Fruit fly (Drosophila melanogaster): Measurements from ENCODE around the gene mei-217.

The mei-217 gene

dm6 chrX:17129733-17130466, 12.9 kb downstream of the mei-217 start (continued):
- TF ChIP-seq psq (GFP tag; optimal IDR thresholded peaks at IDR 0.05): peak; percentile 30
- no peak for TF ChIP-seq CG16779 (GFP tag; IDR thresholded peaks at IDR 0.05)
- no peak for TF ChIP-seq D (optimal IDR thresholded peaks at IDR 0.05)
- peak; percentile 65 for TF ChIP-seq D (GFP tag; optimal IDR thresholded peaks at IDR 0.05)
- no peak for TF ChIP-seq CG11696 (GFP tag; IDR thresholded peaks at IDR 0.05)
- peak; percentile 23 for TF ChIP-seq mam (GFP tag; optimal IDR thresholded peaks at IDR 0.05)
- peak; percentile 75 for TF ChIP-seq CG32532 (GFP tag; IDR thresholded peaks at IDR 0.05)
- peak; percentile 23 for TF ChIP-seq twi (tag; optimal IDR thresholded peaks at IDR 0.05)
- TF ChIP-seq nom (GFP tag; optimal IDR thresholded peaks at IDR 0.05): no peak
- TF ChIP-seq ssp (GFP tag; IDR thresholded peaks at IDR 0.05): peak; percentile 54; the same call in 1 of the 2 replicates
- peak; percentile 66 for TF ChIP-seq CG10654 (GFP tag; optimal IDR thresholded peaks at IDR 0.05)
- no peak for TF ChIP-seq NC2β (GFP tag; optimal IDR thresholded peaks at IDR 0.05)
- TF ChIP-seq Adf1 (GFP tag; IDR thresholded peaks at IDR 0.05): peak; percentile 55
- peak; percentile 84 for TF ChIP-seq CG6813 (GFP tag; optimal IDR thresholded peaks at IDR 0.05)
- TF ChIP-seq Hmx (GFP tag; optimal IDR thresholded peaks at IDR 0.05): no peak
- no peak for TF ChIP-seq HmgD (GFP tag; optimal IDR thresholded peaks at IDR 0.05)
- no peak for TF ChIP-seq Dref (GFP tag; IDR thresholded peaks at IDR 0.05)
- TF ChIP-seq CG2678 (tag; optimal IDR thresholded peaks at IDR 0.05): peak; percentile 91
- TF ChIP-seq CG17361 (GFP tag; IDR thresholded peaks at IDR 0.05): peak; percentile 88
- peak; percentile 47; the same call in 1 of the 2 replicates for TF ChIP-seq CG7372 (GFP tag; IDR thresholded peaks at IDR 0.05)
- TF ChIP-seq trem (tag; optimal IDR thresholded peaks at IDR 0.05): peak; percentile 65
- TF ChIP-seq lov (optimal IDR thresholded peaks at IDR 0.05): no peak
- TF ChIP-seq lov (GFP tag; IDR thresholded peaks at IDR 0.05): no peak
- no peak for TF ChIP-seq CG34224 (GFP tag; IDR thresholded peaks at IDR 0.05; ENCODE audit: partially characterized antibody)
- peak; percentile 42; the same call in 1 of the 2 replicates for TF ChIP-seq MBD-R2 (GFP tag; IDR thresholded peaks at IDR 0.05)
- peak; percentile 62 for TF ChIP-seq CG1024 (GFP tag; IDR thresholded peaks at IDR 0.05)
- TF ChIP-seq Taf1 (GFP tag; IDR thresholded peaks at IDR 0.05): no peak
- TF ChIP-seq tx (GFP tag; optimal IDR thresholded peaks at IDR 0.05): no peak
- TF ChIP-seq CG4854 (GFP tag; optimal IDR thresholded peaks at IDR 0.05): peak; percentile 11
- TF ChIP-seq schlank (tag; optimal IDR thresholded peaks at IDR 0.05): no peak
- peak; percentile 42; the same call in 1 of the 2 replicates for TF ChIP-seq CG17612 (GFP tag; IDR thresholded peaks at IDR 0.05)
- peak; percentile 81 for TF ChIP-seq CG10979 (tag; optimal IDR thresholded peaks at IDR 0.05)
- TF ChIP-seq TFAM (GFP tag; optimal IDR thresholded peaks at IDR 0.05): no peak
- no peak for TF ChIP-seq Stat92E (GFP tag; optimal IDR thresholded peaks at IDR 0.05)
- TF ChIP-seq CG31365 (tag; optimal IDR thresholded peaks at IDR 0.05): no peak
- TF ChIP-seq unpg (GFP tag; optimal IDR thresholded peaks at IDR 0.05): peak; percentile 87
- TF ChIP-seq CG31224 (GFP tag; IDR thresholded peaks at IDR 0.05): peak; percentile 66
- TF ChIP-seq lola (GFP tag; optimal IDR thresholded peaks at IDR 0.05): peak in 1 of 3 experiments; percentile 69
- peak; percentile 46 for TF ChIP-seq CG13894 (tag; optimal IDR thresholded peaks at IDR 0.05)
- TF ChIP-seq CG5953 (GFP tag; IDR thresholded peaks at IDR 0.05): peak; percentile 80; the same call in 1 of the 2 replicates
- peak; percentile 58 for TF ChIP-seq Ravus (GFP tag; IDR thresholded peaks at IDR 0.05)
- peak; percentile 55 for TF ChIP-seq Spps (tag; optimal IDR thresholded peaks at IDR 0.05)
- TF ChIP-seq onecut (GFP tag; IDR thresholded peaks at IDR 0.05): peak; percentile 35
- TF ChIP-seq Deaf1 (tag; optimal IDR thresholded peaks at IDR 0.05): peak; percentile 71
- TF ChIP-seq CG8359 (GFP tag; optimal IDR thresholded peaks at IDR 0.05; ENCODE audit: borderline replicate concordance): peak; percentile 36
- peak; percentile 73 for TF ChIP-seq esg (GFP tag; conservative IDR thresholded peaks at IDR 0.05)
- no peak for TF ChIP-seq eyg (GFP tag; optimal IDR thresholded peaks at IDR 0.05)
- TF ChIP-seq Lpt (GFP tag; optimal IDR thresholded peaks at IDR 0.05): no peak
- TF ChIP-seq CG8281 (tag; optimal IDR thresholded peaks at IDR 0.05): peak; percentile 61
- TF ChIP-seq Atf6 (GFP tag; IDR thresholded peaks at IDR 0.05): peak; percentile 70; the same call in 1 of the 2 replicates
